Worm (Caenorhabditis elegans) whole organism, L4 larva: Measurements from ENCODE around the gene faah-1.

Experiments used
- R02D3.7 ChIP-seq: fragments of 150-350 bp; sonication (generic microtip); optimal IDR thresholded peaks from 3 replicates; lab custom pipeline; 2014; ENCODE audit warnings: missing biosample characterization, missing genetic modification characterization
- ama-1 ChIP-seq: fragments of 150-350 bp; optimal IDR thresholded peaks from 2 replicates; lab custom pipeline; 2014; ENCODE audit warnings: inconsistent platforms, mixed read lengths
- fos-1 ChIP-seq: fragments of 150-350 bp; optimal IDR thresholded peaks from 2 replicates; lab custom pipeline; 2014; ENCODE audit warnings: missing biosample characterization, missing genetic modification characterization
- hlh-30 ChIP-seq: sonication (generic microtip); optimal IDR thresholded peaks from 2 replicates; lab custom pipeline; 2017; ENCODE audit warnings: antibody characterized with exemption, mild to moderate bottlenecking, missing genetic modification characterization, missing compliant biosample characterization; ENCODE audit not compliant: insufficient read depth
- lim-7 ChIP-seq: fragments of 200-800 bp; sonication (Bioruptor generic); IDR thresholded peaks from 2 replicates; pipeline ENCODE4 v1.3.6; 2022; ENCODE audit warnings: missing genetic modification characterization, missing compliant biosample characterization
- madf-5 ChIP-seq, 2 experiments: fragments of 200-800 bp; sonication (Bioruptor generic); IDR thresholded peaks; 2 replicates each; pipeline ENCODE4 v1.3.6; 2022; ENCODE audit warnings: missing compliant biosample characterization in 2 of 2, missing genetic modification characterization in 2 of 2
- madf-9 ChIP-seq: fragments of 200-800 bp; sonication (Bioruptor generic); conservative IDR thresholded peaks from 2 replicates; pipeline ENCODE4 v1.3.6; 2022; ENCODE audit warnings: missing genetic modification reagents, missing genetic modification characterization, missing compliant biosample characterization
- nhr-28 ChIP-seq: fragments of 150-350 bp; optimal IDR thresholded peaks from 2 replicates; lab custom pipeline; 2014; ENCODE audit warnings: missing biosample characterization, missing genetic modification characterization

ce11 chrIV:8153163-8153562, 6.0 kb upstream of the faah-1 start:
- no peak for TF ChIP-seq fos-1 (tag; lab: Kevin White, UChicago)
- TF ChIP-seq hlh-30 (tag; lab: Kevin White, UChicago), result no peak
- TF ChIP-seq madf-5 (GFP tag; IDR thresholded peaks at IDR 0.05; lab: Robert Waterston, UW), result no peak
- TF ChIP-seq ama-1 (lab: Kevin White, UChicago), result no peak
- no peak for TF ChIP-seq nhr-28
- TF ChIP-seq madf-9 (GFP tag; lab: Robert Waterston, UW), result no peak
- no peak for TF ChIP-seq R02D3.7 (tag; lab: Kevin White, UChicago)
- TF ChIP-seq lim-7 (GFP tag; lab: Robert Waterston, UW), result no peak
